Worm (Caenorhabditis elegans) whole organism, young adult: ENCODE measurements around the gene hlh-31.

Experiments
- B0261.1 ChIP-seq: sonication (generic microtip); optimal IDR thresholded peaks from 2 replicates; lab custom pipeline; 2016; ENCODE audit warnings: mild to moderate bottlenecking, missing genetic modification characterization, moderate library complexity, missing compliant biosample characterization
- B0336.3 ChIP-seq: fragments of 200-800 bp; sonication (Bioruptor generic); IDR thresholded peaks from 2 replicates; pipeline ENCODE4 v1.3.6; 2022; ENCODE audit warnings: missing genetic modification characterization, missing compliant biosample characterization
- C06A6.2 ChIP-seq: fragments of 200-800 bp; sonication (Bioruptor generic); conservative IDR thresholded peaks from 2 replicates; pipeline ENCODE4 v1.3.6; 2022; ENCODE audit warnings: missing genetic modification characterization, missing compliant biosample characterization
- F10E7.11 ChIP-seq: sonication (generic microtip); optimal IDR thresholded peaks from 2 replicates; lab custom pipeline; 2017; ENCODE audit warnings: mild to moderate bottlenecking, missing genetic modification characterization, moderate library complexity, missing compliant biosample characterization
- F22D6.2 ChIP-seq: sonication (generic microtip); optimal IDR thresholded peaks from 2 replicates; lab custom pipeline; 2016; ENCODE audit warnings: mild to moderate bottlenecking, missing genetic modification characterization, missing compliant biosample characterization
- F57A8.1 ChIP-seq: fragments of 200-800 bp; sonication (Bioruptor generic); optimal IDR thresholded peaks from 2 replicates; lab custom pipeline; 2018; ENCODE audit warnings: mild to moderate bottlenecking, missing genetic modification characterization, moderate library complexity, missing compliant biosample characterization
- K12H6.12 ChIP-seq: fragments of 200-800 bp; sonication (Bioruptor generic); optimal IDR thresholded peaks from 2 replicates; lab custom pipeline; 2018; ENCODE audit warnings: mild to moderate bottlenecking, missing genetic modification characterization, missing compliant biosample characterization
- T26A5.8 ChIP-seq: sonication (generic microtip); optimal IDR thresholded peaks from 2 replicates; lab custom pipeline; 2016; ENCODE audit warnings: missing genetic modification characterization, missing compliant biosample characterization
- Y56A3A.18 ChIP-seq: fragments of 200-800 bp; sonication (Bioruptor generic); IDR thresholded peaks from 2 replicates; pipeline ENCODE4 v1.3.6; 2022; ENCODE audit warnings: missing genetic modification reagents, missing genetic modification characterization, missing compliant biosample characterization
- ama-1 ChIP-seq, 3 experiments: fragments of 150-350 bp in 1 of 3; sonication (generic microtip) in 2 of 3; optimal IDR thresholded peaks; 2 replicates each; lab custom pipeline; 2014 to 2018; ENCODE audit warnings: missing biosample characterization in 2 of 3, missing genetic modification characterization in 2 of 3, missing genetic modification reagents in 2 of 3
- attf-5 ChIP-seq: fragments of 200-800 bp; sonication (Bioruptor generic); optimal IDR thresholded peaks from 2 replicates; lab custom pipeline; 2018; ENCODE audit warnings: mild to moderate bottlenecking, missing genetic modification characterization, missing compliant biosample characterization
- egl-18 ChIP-seq: fragments of 200-800 bp; sonication (Bioruptor generic); IDR thresholded peaks from 2 replicates; pipeline ENCODE4 v1.3.6; 2022; ENCODE audit warnings: missing genetic modification reagents, missing genetic modification characterization, missing compliant biosample characterization
- egl-44 ChIP-seq: fragments of 200-800 bp; sonication (Bioruptor generic); IDR thresholded peaks from 2 replicates; pipeline ENCODE4 v1.3.6; 2022; ENCODE audit warnings: missing genetic modification reagents, missing genetic modification characterization, missing compliant biosample characterization
- fkh-3 ChIP-seq: sonication (generic microtip); optimal IDR thresholded peaks from 2 replicates; lab custom pipeline; 2016; ENCODE audit warnings: mild to moderate bottlenecking, missing genetic modification characterization, missing compliant biosample characterization
- gei-17 ChIP-seq: fragments of 200-800 bp; sonication (Bioruptor generic); optimal IDR thresholded peaks from 2 replicates; lab custom pipeline; 2018; ENCODE audit warnings: mild to moderate bottlenecking, missing genetic modification characterization, missing compliant biosample characterization
- hlh-12 ChIP-seq: sonication (generic microtip); optimal IDR thresholded peaks from 2 replicates; lab custom pipeline; 2016; ENCODE audit warnings: missing genetic modification characterization, missing compliant biosample characterization
- hlh-26 ChIP-seq: fragments of 200-800 bp; sonication (Bioruptor generic); conservative IDR thresholded peaks from 2 replicates; pipeline ENCODE4 v1.3.6; 2022; ENCODE audit warnings: missing genetic modification reagents, missing genetic modification characterization, missing compliant biosample characterization
- hrde-1 ChIP-seq: sonication (generic microtip); optimal IDR thresholded peaks from 2 replicates; lab custom pipeline; 2016; ENCODE audit warnings: missing genetic modification characterization, mild to moderate bottlenecking, missing compliant biosample characterization, moderate library complexity, missing genotype, missing genetic modification reagents, borderline replicate concordance
- lsy-27 ChIP-seq: sonication (generic microtip); optimal IDR thresholded peaks from 2 replicates; lab custom pipeline; 2017; ENCODE audit warnings: missing genetic modification characterization, mild to moderate bottlenecking, missing compliant biosample characterization, antibody characterized with exemption, missing genotype, borderline replicate concordance; ENCODE audit not compliant: insufficient read depth
- madf-10 ChIP-seq: sonication (generic microtip); optimal IDR thresholded peaks from 2 replicates; lab custom pipeline; 2016; ENCODE audit warnings: mild to moderate bottlenecking, missing genetic modification characterization, missing compliant biosample characterization
- mel-28 ChIP-seq: sonication (generic microtip); optimal IDR thresholded peaks from 2 replicates; lab custom pipeline; 2016; ENCODE audit warnings: borderline replicate concordance, mild to moderate bottlenecking, missing genetic modification characterization, missing compliant biosample characterization
- nfya-1 ChIP-seq: sonication (generic microtip); optimal IDR thresholded peaks from 2 replicates; lab custom pipeline; 2017; ENCODE audit warnings: antibody characterized with exemption, missing compliant biosample characterization, missing genetic modification characterization, borderline replicate concordance; ENCODE audit not compliant: insufficient read depth
- nfya-2 ChIP-seq: fragments of 200-800 bp; sonication (Bioruptor generic); IDR thresholded peaks from 2 replicates; pipeline ENCODE4 v1.3.6; 2022; ENCODE audit warnings: missing genetic modification reagents, missing genetic modification characterization, missing compliant biosample characterization
- nhr-27 ChIP-seq: fragments of 200-800 bp; sonication (Bioruptor generic); optimal IDR thresholded peaks from 2 replicates; lab custom pipeline; 2018; ENCODE audit warnings: mild to moderate bottlenecking, missing genetic modification characterization, moderate library complexity, missing compliant biosample characterization
- nhr-90 ChIP-seq: sonication (generic microtip); optimal IDR thresholded peaks from 2 replicates; lab custom pipeline; 2016; ENCODE audit warnings: missing genotype, mild to moderate bottlenecking, missing genetic modification characterization, missing compliant biosample characterization
- rpc-1 ChIP-seq, 2 experiments: fragments of 150-350 bp in 1 of 2; sonication (generic microtip) in 1 of 2; optimal IDR thresholded peaks; 2 replicates each; lab custom pipeline; 2014 to 2018; ENCODE audit warnings: missing biosample characterization in 1 of 2, missing genetic modification characterization in 1 of 2, missing genetic modification reagents in 1 of 2, missing genotype in 1 of 2
- sea-2 ChIP-seq: fragments of 200-800 bp; sonication (Bioruptor generic); IDR thresholded peaks from 2 replicates; pipeline ENCODE4 v1.3.6; 2022; ENCODE audit warnings: missing genetic modification characterization, missing compliant biosample characterization
- snpc-1.1 ChIP-seq: sonication (generic microtip); optimal IDR thresholded peaks from 2 replicates; lab custom pipeline; 2017; ENCODE audit warnings: missing genetic modification characterization, mild to moderate bottlenecking, missing compliant biosample characterization, antibody characterized with exemption, moderate library complexity, missing genotype, missing genetic modification reagents; ENCODE audit not compliant: insufficient read depth
- snpc-1.3 ChIP-seq: sonication (generic microtip); optimal IDR thresholded peaks from 2 replicates; lab custom pipeline; 2017; ENCODE audit warnings: missing genetic modification characterization, mild to moderate bottlenecking, missing compliant biosample characterization, antibody characterized with exemption, moderate library complexity, missing genotype, missing genetic modification reagents; ENCODE audit not compliant: insufficient read depth
- somi-1 ChIP-seq: fragments of 200-800 bp; sonication (Bioruptor generic); optimal IDR thresholded peaks from 2 replicates; lab custom pipeline; 2018; ENCODE audit warnings: mild to moderate bottlenecking, missing genetic modification characterization, missing compliant biosample characterization
- sptf-2 ChIP-seq: fragments of 200-800 bp; sonication (Bioruptor generic); optimal IDR thresholded peaks from 2 replicates; lab custom pipeline; 2018; ENCODE audit warnings: mild to moderate bottlenecking, missing genetic modification characterization, missing compliant biosample characterization
- tbp1 ChIP-seq: fragments of 200-800 bp; sonication (Bioruptor generic); optimal IDR thresholded peaks from 2 replicates; lab custom pipeline; 2018; ENCODE audit warnings: mild to moderate bottlenecking, missing genetic modification characterization, missing compliant biosample characterization
- tlf-1 ChIP-seq: fragments of 200-800 bp; sonication (Bioruptor generic); optimal IDR thresholded peaks from 2 replicates; lab custom pipeline; 2018; ENCODE audit warnings: mild to moderate bottlenecking, missing genetic modification characterization, missing compliant biosample characterization
- xnd-1 ChIP-seq: sonication (generic microtip); optimal IDR thresholded peaks from 2 replicates; lab custom pipeline; 2016; ENCODE audit warnings: missing genotype, missing genetic modification reagents, missing genetic modification characterization, missing compliant biosample characterization
- ztf-18 ChIP-seq: sonication (generic microtip); optimal IDR thresholded peaks from 2 replicates; lab custom pipeline; 2016; ENCODE audit warnings: missing genotype, mild to moderate bottlenecking, missing genetic modification characterization, missing compliant biosample characterization
- ztf-6 ChIP-seq: fragments of 200-800 bp; sonication (Bioruptor generic); IDR thresholded peaks from 2 replicates; pipeline ENCODE4 v1.3.6; 2022; ENCODE audit warnings: missing genetic modification reagents, missing genetic modification characterization, missing compliant biosample characterization

The hlh-31 gene

ce11 chrIV:16238555-16238954 lies 18.9 kb upstream of the hlh-31 start, which contains the start of gene srw-61:
Gene srw-61, minus strand, starts transcription at chrIV:16238655.
- TF ChIP-seq somi-1 (GFP tag; lab: Kevin White, UChicago) (no peak), ztf-18 (tag; lab: Kevin White, UChicago) (no peak), xnd-1 (tag; lab: Kevin White, UChicago) (no peak), sea-2 (GFP tag; lab: Robert Waterston, UW) (no peak), egl-18 (no peak), F22D6.2 (no peak), ama-1 (optimal IDR thresholded peaks at IDR 0.05; lab: Kevin White, UChicago) (no peak), ama-1 (GFP tag; optimal IDR thresholded peaks at IDR 0.05; lab: Kevin White, UChicago) (no peak), attf-5 (GFP tag; lab: Kevin White, UChicago) (no peak), hlh-26 (GFP tag; lab: Robert Waterston, UW) (no peak), C06A6.2 (GFP tag; lab: Robert Waterston, UW) (no peak), F10E7.11 (tag; lab: Kevin White, UChicago) (no peak), nhr-90 (tag; lab: Kevin White, UChicago) (no peak), snpc-1.1 (no peak), ztf-6 (GFP tag; lab: Robert Waterston, UW) (no peak), B0261.1 (no peak), snpc-1.3 (tag; lab: Kevin White, UChicago) (no peak), F57A8.1 (GFP tag; lab: Kevin White, UChicago) (no peak), T26A5.8 (tag; lab: Kevin White, UChicago) (no peak)

DNA sequence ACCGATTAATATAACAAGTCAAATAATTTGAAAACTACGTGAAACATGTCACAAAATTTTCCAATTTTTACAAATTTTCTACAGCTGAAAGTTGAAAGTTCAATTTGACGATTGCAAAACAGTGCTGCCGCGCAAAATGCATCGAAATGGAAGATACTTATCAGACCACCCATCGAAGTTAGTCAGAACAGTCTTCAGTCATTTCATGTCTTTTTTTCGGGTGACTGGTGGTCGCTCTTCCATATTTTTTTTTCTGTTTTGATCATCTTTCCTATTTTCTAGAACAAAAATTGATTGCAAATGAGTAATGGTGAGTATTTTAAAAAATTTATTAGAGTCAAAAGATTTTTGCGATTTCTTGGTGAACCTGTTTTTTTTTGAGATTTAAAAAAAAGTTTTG lies 10.3 kb upstream of the hlh-31 start, which contains the start of gene F38C2.1:
Gene F38C2.1, plus strand, starts transcription at position 301 of the 400 bp plus-strand sequence.
- no peak for TF ChIP-seq rpc-1 (optimal IDR thresholded peaks at IDR 0.05; lab: Kevin White, UChicago)
- TF ChIP-seq rpc-1 (tag; optimal IDR thresholded peaks at IDR 0.05; lab: Kevin White, UChicago) = no peak
- TF ChIP-seq B0336.3 (GFP tag; lab: Robert Waterston, UW) = no peak
- no peak for TF ChIP-seq madf-10 (tag; lab: Kevin White, UChicago)
- TF ChIP-seq K12H6.12 (tag; lab: Kevin White, UChicago) = no peak
- TF ChIP-seq hlh-12 (tag; lab: Kevin White, UChicago) = no peak
- TF ChIP-seq sptf-2 (GFP tag; lab: Kevin White, UChicago) = no peak

ce11 chrIV:16254464-16254863 lies 3.0 kb upstream of the hlh-31 start, which contains the start of gene hlh-17:
Gene hlh-17, plus strand, starts transcription at chrIV:16254764.
- TF ChIP-seq Y56A3A.18 (GFP tag; lab: Robert Waterston, UW) (no peak), lsy-27 (tag; lab: Kevin White, UChicago) (no peak), K12H6.12 (tag; lab: Kevin White, UChicago) (no peak), mel-28 (no peak), hrde-1 (no peak), tbp1 (no peak), nfya-2 (GFP tag; lab: Robert Waterston, UW) (no peak), fkh-3 (tag; lab: Kevin White, UChicago) (no peak), gei-17 (GFP tag; lab: Kevin White, UChicago) (no peak), nfya-1 (tag; lab: Kevin White, UChicago) (no peak), nhr-27 (tag; lab: Kevin White, UChicago) (no peak), ama-1 (optimal IDR thresholded peaks at IDR 0.05; lab: Kevin White, UChicago) (no peak), ama-1 (GFP tag; optimal IDR thresholded peaks at IDR 0.05; lab: Kevin White, UChicago) (no peak), egl-44 (no peak), tlf-1 (GFP tag; lab: Kevin White, UChicago) (no peak)
- TF ChIP-seq, all 124 proteins: peak for 0
